Fruit fly (Drosophila melanogaster): ENCODE results near the gene CG31816.

CG31816 gene

dm6 chr2L:16519582-16520474 lies 22.5 kb upstream of the CG31816 start (continued):
- TF ChIP-seq CG10669 (GFP tag; optimal IDR thresholded peaks at IDR 0.05) (peak; percentile 3), CG31627 (GFP tag; optimal IDR thresholded peaks at IDR 0.05) (peak; percentile 11), CG9139 (GFP tag; optimal IDR thresholded peaks at IDR 0.05) (no peak), Gug (GFP tag; IDR thresholded peaks at IDR 0.05) (0 out of 2 replicates have a peak, but pooled peaks have one; percentile 13), CG6163 (GFP tag; IDR thresholded peaks at IDR 0.05) (peak; percentile 22; the same call in 1 of the 3 replicates), salr (GFP tag; optimal IDR thresholded peaks at IDR 0.05) (peak in 1 of 2 experiments; percentile 14), Ets21C (GFP tag; optimal IDR thresholded peaks at IDR 0.05) (no peak), Ets96B (tag; optimal IDR thresholded peaks at IDR 0.05) (no peak), achi (GFP tag; optimal IDR thresholded peaks at IDR 0.05) (peak; percentile 36), svp (GFP tag) (peak; percentile 78), acj6 (GFP tag; optimal IDR thresholded peaks at IDR 0.05) (peak; percentile 12), fd85E (GFP tag; optimal IDR thresholded peaks at IDR 0.05) (no peak), CG6276 (GFP tag; optimal IDR thresholded peaks at IDR 0.05) (peak; percentile 39), Sox102F (GFP tag; optimal IDR thresholded peaks at IDR 0.05) (peak; percentile 19), fkh (GFP tag; optimal IDR thresholded peaks at IDR 0.05) (peak; percentile 70), Hr4 (GFP tag; optimal IDR thresholded peaks at IDR 0.05) (no peak), CG34406 (GFP tag; optimal IDR thresholded peaks at IDR 0.05) (no peak), Sox15 (GFP tag; optimal IDR thresholded peaks at IDR 0.05) (no peak), OdsH (GFP tag; optimal IDR thresholded peaks at IDR 0.05) (no peak), lz (GFP tag; optimal IDR thresholded peaks at IDR 0.05) (no peak), CG8632 (GFP tag; optimal IDR thresholded peaks at IDR 0.05) (peak; percentile 13), pdm3 (GFP tag; optimal IDR thresholded peaks at IDR 0.05) (no peak), esn (GFP tag; optimal IDR thresholded peaks at IDR 0.05) (peak; percentile 47), CG4318 (GFP tag; optimal IDR thresholded peaks at IDR 0.05) (peak; percentile 31), vri (GFP tag; optimal IDR thresholded peaks at IDR 0.05) (no peak), Eip78C (GFP tag) (peak; percentile 74), CG8119 (GFP tag; IDR thresholded peaks at IDR 0.05) (peak; percentile 53; the same call in 1 of the 3 replicates), dac (GFP tag; optimal IDR thresholded peaks at IDR 0.05) (no peak), Eip93F (GFP tag; optimal IDR thresholded peaks at IDR 0.05) (peak; percentile 17), CG1621 (tag; optimal IDR thresholded peaks at IDR 0.05) (no peak), eg (GFP tag; IDR thresholded peaks at IDR 0.05) (no peak), CG8319 (GFP tag; optimal IDR thresholded peaks at IDR 0.05) (no peak), CG6792 (GFP tag; optimal IDR thresholded peaks at IDR 0.05) (peak; percentile 0)

- TF ChIP-seq CG32006 (GFP tag; optimal IDR thresholded peaks at IDR 0.05), result peak; percentile 9
- peak in 1 of 2 experiments; percentile 14 for TF ChIP-seq salr (GFP tag; optimal IDR thresholded peaks at IDR 0.05)
- TF ChIP-seq fkh (GFP tag; optimal IDR thresholded peaks at IDR 0.05), result no peak
- TF ChIP-seq vri (GFP tag; optimal IDR thresholded peaks at IDR 0.05), result no peak
- no peak for TF ChIP-seq topi (GFP tag; optimal IDR thresholded peaks at IDR 0.05)
- TF ChIP-seq eg (GFP tag; IDR thresholded peaks at IDR 0.05), result 0 out of 3 replicates have a peak, but pooled peaks have one; percentile 29
- TF ChIP-seq Ets96B (tag; optimal IDR thresholded peaks at IDR 0.05), result no peak
- TF ChIP-seq Eip78C (GFP tag), result peak; percentile 66
- no peak for TF ChIP-seq fd59A (GFP tag; optimal IDR thresholded peaks at IDR 0.05)
- TF ChIP-seq Gug (GFP tag; IDR thresholded peaks at IDR 0.05), result no peak
- no peak for TF ChIP-seq pdm3 (GFP tag; optimal IDR thresholded peaks at IDR 0.05)
- TF ChIP-seq CG9139 (GFP tag; optimal IDR thresholded peaks at IDR 0.05), result no peak
- TF ChIP-seq Ets21C (GFP tag; optimal IDR thresholded peaks at IDR 0.05), result no peak
- TF ChIP-seq achi (GFP tag; optimal IDR thresholded peaks at IDR 0.05), result no peak
- no peak for TF ChIP-seq Sox102F (GFP tag; optimal IDR thresholded peaks at IDR 0.05)
- TF ChIP-seq CG31627 (GFP tag; optimal IDR thresholded peaks at IDR 0.05), result no peak
- no peak for TF ChIP-seq CG4318 (GFP tag; optimal IDR thresholded peaks at IDR 0.05)
- TF ChIP-seq Hr4 (GFP tag; optimal IDR thresholded peaks at IDR 0.05), result peak; percentile 23
- no peak for TF ChIP-seq Sox14 (GFP tag; optimal IDR thresholded peaks at IDR 0.05)
- TF ChIP-seq CG8119 (GFP tag; IDR thresholded peaks at IDR 0.05), result peak; percentile 11; the same call in 1 of the 3 replicates
These were observed 21.6 kb upstream of the CG31816 start for dm6 chr2L:16520475-16521344.
